Fruit fly (Drosophila melanogaster) whole organism, embryonic: Measurements from ENCODE around the gene TM9SF3.

Source experiments
- Antp ChIP-seq: fragments of 200-800 bp; sonication (Bioruptor generic); optimal IDR thresholded peaks from 3 replicates; lab custom pipeline; 2016; ENCODE audit warnings: missing biosample characterization, missing genetic modification characterization
- BEAF-32 ChIP-seq: fragments of 200-800 bp; sonication (Bioruptor generic); optimal IDR thresholded peaks from 3 replicates; lab custom pipeline; 2017; ENCODE audit warnings: missing biosample characterization, missing genetic modification characterization, mild to moderate bottlenecking, moderate library complexity, missing genetic modification reagents
- Bgb ChIP-seq: fragments of 200-800 bp; sonication (Bioruptor generic); IDR thresholded peaks from 2 replicates; pipeline ENCODE4 v1.3.6; 2022; ENCODE audit warnings: missing biosample characterization, missing genetic modification characterization; ENCODE audit not compliant: partially characterized antibody
- CG10959 ChIP-seq: fragments of 200-800 bp; sonication (Bioruptor generic); IDR thresholded peaks from 2 replicates; pipeline ENCODE4 v1.3.6; 2022; ENCODE audit warnings: missing biosample characterization, missing genetic modification characterization
- CG10979 ChIP-seq: fragments of 200-800 bp; sonication (Bioruptor generic); optimal IDR thresholded peaks from 2 replicates; lab custom pipeline; 2018; ENCODE audit warnings: missing biosample characterization, mild to moderate bottlenecking, missing genetic modification characterization, moderate library complexity
- CG12071 ChIP-seq: fragments of 200-800 bp; sonication (Bioruptor generic); optimal IDR thresholded peaks from 3 replicates; lab custom pipeline; 2018; ENCODE audit warnings: missing biosample characterization, mild to moderate bottlenecking, missing genetic modification characterization
- CG1233 ChIP-seq: fragments of 200-800 bp; sonication (Bioruptor generic); optimal IDR thresholded peaks from 4 replicates; lab custom pipeline; 2018; ENCODE audit warnings: missing biosample characterization, mild to moderate bottlenecking, missing genetic modification characterization
- CG13894 ChIP-seq: fragments of 200-800 bp; sonication (Bioruptor generic); optimal IDR thresholded peaks from 3 replicates; lab custom pipeline; 2018; ENCODE audit warnings: missing biosample characterization, mild to moderate bottlenecking, missing genetic modification characterization, moderate library complexity
- CG14667 ChIP-seq: fragments of 200-800 bp; sonication (Bioruptor generic); IDR thresholded peaks from 2 replicates; pipeline ENCODE4 v1.3.6; 2022; ENCODE audit warnings: missing biosample characterization, missing genetic modification characterization
- CG1603 ChIP-seq: fragments of 200-800 bp; sonication (Bioruptor generic); optimal IDR thresholded peaks from 2 replicates; lab custom pipeline; 2019; ENCODE audit warnings: missing biosample characterization, mild to moderate bottlenecking, missing genetic modification characterization, moderate library complexity
- CG17361 ChIP-seq: fragments of 200-800 bp; sonication (Bioruptor generic); IDR thresholded peaks from 3 replicates; pipeline ENCODE4 v1.3.6; 2022; ENCODE audit warnings: missing biosample characterization, missing genetic modification characterization
- CG1792 ChIP-seq: fragments of 200-800 bp; sonication (Bioruptor generic); optimal IDR thresholded peaks from 2 replicates; lab custom pipeline; 2016; ENCODE audit warnings: missing biosample characterization, missing genetic modification characterization
- CG18619 ChIP-seq: fragments of 200-800 bp; sonication (Bioruptor generic); optimal IDR thresholded peaks from 3 replicates; lab custom pipeline; 2017; ENCODE audit warnings: missing biosample characterization, mild to moderate bottlenecking, missing genetic modification characterization
- CG43689 ChIP-seq: fragments of 200-800 bp; sonication (Bioruptor generic); IDR thresholded peaks from 2 replicates; pipeline ENCODE4 v1.3.6; 2022; ENCODE audit warnings: missing biosample characterization, missing genetic modification characterization
- CkIIα-i1 ChIP-seq: fragments of 200-800 bp; sonication (Bioruptor generic); IDR thresholded peaks from 2 replicates; pipeline ENCODE4 v1.3.6; 2022; ENCODE audit warnings: missing biosample characterization, missing genetic modification characterization
- Doc3 ChIP-seq: fragments of 200-800 bp; sonication (Bioruptor generic); IDR thresholded peaks from 3 replicates; pipeline ENCODE4 v1.3.6; 2022; ENCODE audit warnings: missing biosample characterization, missing genetic modification characterization; ENCODE audit not compliant: partially characterized antibody
- Dp ChIP-seq: fragments of 200-800 bp; sonication (Bioruptor generic); optimal IDR thresholded peaks from 2 replicates; lab custom pipeline; 2018; ENCODE audit warnings: missing biosample characterization, mild to moderate bottlenecking, missing genetic modification characterization, moderate library complexity
- Dref ChIP-seq: fragments of 200-800 bp; sonication (Bioruptor generic); IDR thresholded peaks from 2 replicates; pipeline ENCODE4 v1.3.6; 2022; ENCODE audit warnings: missing biosample characterization, missing genetic modification characterization
- Drgx ChIP-seq: fragments of 200-800 bp; sonication (Bioruptor generic); IDR thresholded peaks from 2 replicates; pipeline ENCODE4 v1.3.6; 2022; ENCODE audit warnings: missing biosample characterization, missing genetic modification characterization
- E2f2 ChIP-seq: fragments of 200-800 bp; sonication (Bioruptor generic); IDR thresholded peaks from 2 replicates; pipeline ENCODE4 v1.3.6; 2022; ENCODE audit warnings: missing biosample characterization, missing genetic modification characterization
- Fer1 ChIP-seq: fragments of 200-800 bp; sonication (Bioruptor generic); optimal IDR thresholded peaks from 2 replicates; lab custom pipeline; 2017; ENCODE audit warnings: missing biosample characterization, mild to moderate bottlenecking, missing genetic modification characterization
- Hand ChIP-seq: fragments of 200-800 bp; sonication (Bioruptor generic); optimal IDR thresholded peaks from 2 replicates; lab custom pipeline; 2017; ENCODE audit warnings: mild to moderate bottlenecking, missing biosample characterization, missing genetic modification reagents, missing genetic modification characterization
- HmgZ ChIP-seq: fragments of 200-800 bp; sonication (Bioruptor generic); optimal IDR thresholded peaks from 2 replicates; lab custom pipeline; 2018; ENCODE audit warnings: missing biosample characterization, mild to moderate bottlenecking, missing genetic modification characterization
- Hr78 ChIP-seq, 2 experiments: fragments of 200-800 bp in 1 of 2; fragments of >200 bp in 1 of 2; sonication (Bioruptor generic) in 1 of 2; optimal IDR thresholded peaks; 2 replicates each; lab custom pipeline; 2017 to 2019; ENCODE audit warnings: missing biosample characterization in 2 of 2, missing genetic modification characterization in 2 of 2, mild to moderate bottlenecking in 1 of 2, moderate library complexity in 1 of 2
- Rfx ChIP-seq: fragments of 200-800 bp; sonication (Bioruptor generic); IDR thresholded peaks from 2 replicates; pipeline ENCODE4 v1.3.6; 2022; ENCODE audit warnings: missing biosample characterization, missing genetic modification characterization
- Scr ChIP-seq: fragments of 200-800 bp; sonication (Bioruptor generic); IDR thresholded peaks from 2 replicates; pipeline ENCODE4 v1.3.6; 2022; ENCODE audit warnings: missing biosample characterization, missing genetic modification characterization; ENCODE audit not compliant: partially characterized antibody
- Taf1 ChIP-seq: fragments of 200-800 bp; sonication (Bioruptor generic); IDR thresholded peaks from 2 replicates; pipeline ENCODE4 v1.3.6; 2022; ENCODE audit warnings: missing biosample characterization, missing genetic modification characterization
- bab2 ChIP-seq: fragments of 200-800 bp; sonication (Bioruptor generic); optimal IDR thresholded peaks from 2 replicates; lab custom pipeline; 2016; ENCODE audit warnings: missing biosample characterization, missing genetic modification characterization
- cas ChIP-seq: fragments of 200-800 bp; sonication (Bioruptor generic); IDR thresholded peaks from 2 replicates; pipeline ENCODE4 v1.3.6; 2022; ENCODE audit warnings: missing biosample characterization, missing genetic modification characterization
- chif ChIP-seq, 2 experiments: fragments of 200-800 bp; sonication (Bioruptor generic); optimal IDR thresholded peaks; 3 replicates each; lab custom pipeline; 2016; ENCODE audit warnings: missing biosample characterization in 2 of 2, missing genetic modification characterization in 2 of 2
- dm ChIP-seq: fragments of 200-800 bp; sonication (Bioruptor generic); optimal IDR thresholded peaks from 3 replicates; lab custom pipeline; 2016; ENCODE audit warnings: missing biosample characterization, missing genetic modification characterization
- emc ChIP-seq: fragments of 200-800 bp; sonication (Bioruptor generic); optimal IDR thresholded peaks from 2 replicates; lab custom pipeline; 2016; ENCODE audit warnings: missing biosample characterization, missing genetic modification characterization
- hbn ChIP-seq: fragments of 200-800 bp; sonication (Bioruptor generic); IDR thresholded peaks from 2 replicates; pipeline ENCODE4 v1.3.6; 2022; ENCODE audit warnings: missing biosample characterization, missing genetic modification characterization; ENCODE audit not compliant: partially characterized antibody
- knrl ChIP-seq: fragments of 200-800 bp; sonication (Bioruptor generic); IDR thresholded peaks from 3 replicates; pipeline ENCODE4 v1.3.6; 2022; ENCODE audit warnings: missing biosample characterization, missing genetic modification characterization; ENCODE audit not compliant: partially characterized antibody
- nmo ChIP-seq: fragments of 200-800 bp; sonication (Bioruptor generic); optimal IDR thresholded peaks from 2 replicates; lab custom pipeline; 2018; ENCODE audit warnings: missing biosample characterization, mild to moderate bottlenecking, missing genetic modification characterization, moderate library complexity
- onecut ChIP-seq: fragments of 200-800 bp; sonication (Bioruptor generic); IDR thresholded peaks from 2 replicates; pipeline ENCODE4 v1.3.6; 2022; ENCODE audit warnings: missing biosample characterization, missing genetic modification characterization
- phol ChIP-seq: fragments of 200-800 bp; sonication (Bioruptor generic); optimal IDR thresholded peaks from 3 replicates; lab custom pipeline; 2018; ENCODE audit warnings: missing biosample characterization, mild to moderate bottlenecking, missing genetic modification characterization, moderate library complexity
- pzg ChIP-seq: fragments of 200-800 bp; sonication (Bioruptor generic); optimal IDR thresholded peaks from 3 replicates; lab custom pipeline; 2018; ENCODE audit warnings: missing biosample characterization, mild to moderate bottlenecking, missing genetic modification characterization, moderate library complexity
- repo ChIP-seq: fragments of 200-800 bp; sonication (Bioruptor generic); optimal IDR thresholded peaks from 2 replicates; lab custom pipeline; 2016; ENCODE audit warnings: missing biosample characterization, missing genetic modification characterization
- sens ChIP-seq: fragments of 200-800 bp; sonication (Bioruptor generic); peaks from one replicate; lab custom pipeline; 2016; ENCODE audit warnings: missing biosample characterization, missing genetic modification characterization
- slou ChIP-seq: fragments of 200-800 bp; sonication (Bioruptor generic); optimal IDR thresholded peaks from 3 replicates; lab custom pipeline; 2016; ENCODE audit warnings: missing biosample characterization, missing genetic modification characterization
- sna ChIP-seq: fragments of 200-800 bp; sonication (Bioruptor generic); IDR thresholded peaks from 2 replicates; pipeline ENCODE4 v1.3.6; 2022; ENCODE audit warnings: missing biosample characterization, missing genetic modification characterization; ENCODE audit not compliant: partially characterized antibody
- stwl ChIP-seq: fragments of 200-800 bp; sonication (Bioruptor generic); optimal IDR thresholded peaks from 3 replicates; lab custom pipeline; 2018; ENCODE audit warnings: missing biosample characterization, mild to moderate bottlenecking, missing genetic modification characterization, moderate library complexity
- tgo ChIP-seq: fragments of 200-800 bp; sonication (Bioruptor generic); IDR thresholded peaks from 3 replicates; pipeline ENCODE4 v1.3.6; 2022; ENCODE audit warnings: missing biosample characterization, missing genetic modification characterization
- trh ChIP-seq: fragments of 200-800 bp; sonication (Bioruptor generic); optimal IDR thresholded peaks from 2 replicates; lab custom pipeline; 2016; ENCODE audit warnings: missing biosample characterization, missing genetic modification characterization
- vnd ChIP-seq: fragments of 200-800 bp; sonication (Bioruptor generic); IDR thresholded peaks from 3 replicates; pipeline ENCODE4 v1.3.6; 2022; ENCODE audit warnings: missing biosample characterization, missing genetic modification characterization; ENCODE audit not compliant: partially characterized antibody
- zen2 ChIP-seq: fragments of 200-800 bp; sonication (Bioruptor generic); IDR thresholded peaks from 3 replicates; pipeline ENCODE4 v1.3.6; 2022; ENCODE audit warnings: missing biosample characterization, missing genetic modification characterization; ENCODE audit not compliant: partially characterized antibody

The TM9SF3 gene

dm6 chr3L:5565051-5565688 is 38.6 kb downstream of the TM9SF3 start, which contains the start of gene bc10 (continued):
- TF ChIP-seq CG17361 (no peak), vnd (GFP tag; lab: Robert Waterston, UW) (peak; percentile 76), Dref (GFP tag; lab: Robert Waterston, UW) (peak; percentile 88), Antp (GFP tag; lab: Kevin White, UChicago) (no peak), CG43689 (GFP tag; lab: Robert Waterston, UW) (no peak), CG18619 (GFP tag; lab: Kevin White, UChicago) (no peak), tgo (GFP tag; lab: Robert Waterston, UW) (no peak), CG10959 (GFP tag; lab: Robert Waterston, UW) (no peak), CG12071 (GFP tag; lab: Kevin White, UChicago) (no peak), onecut (GFP tag; lab: Robert Waterston, UW) (no peak), pzg (GFP tag; lab: Kevin White, UChicago) (peak; percentile 85), dm (no peak), Rfx (no peak), CG1603 (tag; lab: Kevin White, UChicago) (peak; percentile 45), Doc3 (GFP tag; lab: Robert Waterston, UW) (peak; percentile 81), zen2 (GFP tag; lab: Robert Waterston, UW) (peak; percentile 54; the same call in 1 of the 3 replicates), CG1233 (GFP tag; lab: Kevin White, UChicago) (no peak), CG10979 (no peak), sens (GFP tag; lab: Kevin White, UChicago) (peak; percentile 28), phol (peak; percentile 25), CG13894 (tag; lab: Kevin White, UChicago) (peak; percentile 29), Taf1 (GFP tag; lab: Robert Waterston, UW) (no peak), CG1792 (GFP tag; lab: Kevin White, UChicago) (no peak), Drgx (GFP tag; lab: Robert Waterston, UW) (no peak), sna (GFP tag; lab: Robert Waterston, UW) (peak; percentile 74), Bgb (GFP tag; lab: Robert Waterston, UW) (peak; percentile 94), Scr (GFP tag; lab: Robert Waterston, UW) (peak; percentile 86), trh (GFP tag; lab: Kevin White, UChicago) (no peak), cas (no peak), emc (GFP tag; lab: Kevin White, UChicago) (no peak), Fer1 (GFP tag; lab: Kevin White, UChicago) (peak; percentile 12)

DNA sequence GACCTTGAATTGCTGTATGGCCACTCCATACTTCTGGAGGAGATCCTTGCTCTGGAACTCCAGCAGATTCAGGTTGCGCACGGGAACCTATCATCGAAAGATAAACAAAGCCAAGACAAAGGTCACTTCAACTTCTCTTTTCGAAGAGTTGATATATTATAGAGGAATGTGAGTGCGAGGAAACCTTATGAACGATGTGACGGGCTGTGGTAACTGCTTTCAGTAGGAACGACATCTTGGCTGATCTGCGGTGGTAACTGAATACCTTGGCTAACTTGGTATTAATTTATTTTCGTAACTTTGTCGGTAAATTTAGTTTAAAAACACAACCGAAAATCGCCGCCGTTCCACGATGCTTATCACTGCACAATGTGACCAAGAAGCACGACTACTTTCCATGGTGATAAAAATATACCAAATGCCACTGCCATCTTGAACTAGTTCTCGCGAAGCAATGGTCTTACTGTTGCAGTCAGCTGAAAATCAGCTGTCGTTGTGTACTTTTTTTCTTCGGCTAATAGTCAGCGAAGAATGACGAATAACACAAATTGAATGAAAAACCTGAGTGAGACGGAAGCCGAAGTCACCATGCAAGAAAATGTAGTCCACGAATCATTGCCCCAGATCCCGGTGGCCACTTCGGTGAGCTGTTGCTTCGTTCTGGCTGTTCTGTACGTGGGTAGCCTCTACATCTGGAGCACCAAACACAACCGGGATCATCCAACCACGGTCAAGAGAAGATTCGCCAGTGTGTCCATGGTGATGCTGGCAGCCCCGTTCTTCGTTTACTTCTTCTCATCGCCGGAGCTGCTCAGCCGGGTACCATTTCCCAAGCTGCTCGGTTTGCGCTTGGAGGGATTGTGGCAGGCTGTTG is 40.2 kb downstream of the TM9SF3 start, which contains the start of the genes ScsbetaG and Sras:
TSS of gene ScsbetaG (minus strand) at position 383 of the 874 bp plus-strand sequence.
TSS of gene Sras (plus strand) at position 466 of the 874 bp plus-strand sequence.
- TF ChIP-seq stwl (peak; percentile 69), trh (GFP tag; lab: Kevin White, UChicago) (no peak), Dp (GFP tag; lab: Kevin White, UChicago) (peak; percentile 67), knrl (GFP tag; lab: Robert Waterston, UW) (0 out of 3 replicates have a peak, but pooled peaks have one; percentile 28), phol (peak; percentile 82), Hr78 (GFP tag; optimal IDR thresholded peaks at IDR 0.05; lab: Kevin White, UChicago) (peak in 1 of 2 experiments; percentile 14), Hand (no peak), hbn (peak; percentile 35; the same call in 1 of the 2 replicates), CkIIα-i1 (no peak), HmgZ (tag; lab: Kevin White, UChicago) (peak; percentile 66), BEAF-32 (GFP tag; lab: Kevin White, UChicago) (peak; percentile 47), repo (GFP tag; lab: Kevin White, UChicago) (no peak), chif (GFP tag; optimal IDR thresholded peaks at IDR 0.05; lab: Kevin White, UChicago) (no peak), nmo (peak; percentile 38), CG14667 (no peak), bab2 (no peak), slou (GFP tag; lab: Kevin White, UChicago) (no peak), E2f2 (peak; percentile 75)
